Worm (Caenorhabditis elegans): Measurements from ENCODE around the gene lin-23.

DNA sequence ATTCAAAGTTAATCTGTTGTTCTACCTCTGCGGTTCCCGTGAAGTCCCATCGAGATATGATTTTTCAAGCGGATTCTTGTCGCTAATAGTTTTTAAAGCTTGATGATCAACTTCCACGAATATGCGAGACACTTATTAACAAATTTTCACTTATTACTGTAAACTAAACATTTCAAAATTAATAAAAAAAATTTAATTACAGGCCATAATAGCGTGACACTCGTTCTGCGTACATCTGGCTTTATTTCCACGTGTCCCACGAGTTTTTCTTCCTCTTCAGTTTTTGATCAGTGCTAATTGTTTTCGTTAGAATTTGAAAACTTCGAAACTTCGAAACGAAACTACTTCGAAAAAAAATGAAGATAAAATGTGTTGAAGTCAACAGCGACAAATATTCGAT, 30.5 kb downstream of the lin-23 start, which contains the start of gene btb-2:
- TF ChIP-seq tra-4 (tag; optimal IDR thresholded peaks at IDR 0.05) (no peak), tbx-37 (GFP tag; conservative IDR thresholded peaks at IDR 0.05) (no peak), ceh-36 (tag; optimal IDR thresholded peaks at IDR 0.05) (no peak), ama-1 (optimal IDR thresholded peaks at IDR 0.05) (no peak), hnd-1 (tag; optimal IDR thresholded peaks at IDR 0.05) (no peak), tbx-11 (GFP tag; IDR thresholded peaks at IDR 0.05) (no peak), flt-1 (GFP tag; IDR thresholded peaks at IDR 0.05) (no peak), pes-1 (GFP tag; IDR thresholded peaks at IDR 0.05) (no peak)

Data from whole organism, early embryonic.